Worm (Caenorhabditis elegans) whole organism, young adult: ENCODE measurements around the gene twk-49.

ENCODE experiments used
- B0261.1 ChIP-seq: sonication (generic microtip); optimal IDR thresholded peaks from 2 replicates; lab custom pipeline; 2016; ENCODE audit warnings: mild to moderate bottlenecking, missing genetic modification characterization, moderate library complexity, missing compliant biosample characterization
- C06A6.2 ChIP-seq: fragments of 200-800 bp; sonication (Bioruptor generic); conservative IDR thresholded peaks from 2 replicates; pipeline ENCODE4 v1.3.6; 2022; ENCODE audit warnings: missing genetic modification characterization, missing compliant biosample characterization
- C17E4.6 ChIP-seq: fragments of 200-800 bp; sonication (Bioruptor generic); IDR thresholded peaks from 2 replicates; pipeline ENCODE4 v1.3.6; 2022; ENCODE audit warnings: missing genetic modification reagents, missing genetic modification characterization, missing compliant biosample characterization
- F22D6.2 ChIP-seq: sonication (generic microtip); optimal IDR thresholded peaks from 2 replicates; lab custom pipeline; 2016; ENCODE audit warnings: mild to moderate bottlenecking, missing genetic modification characterization, missing compliant biosample characterization
- F37B4.10 ChIP-seq: fragments of 200-800 bp; sonication (Bioruptor generic); IDR thresholded peaks from 2 replicates; pipeline ENCODE4 v1.3.6; 2022; ENCODE audit warnings: missing genetic modification characterization, missing compliant biosample characterization
- F52B5.7 ChIP-seq: sonication (generic microtip); optimal IDR thresholded peaks from 2 replicates; lab custom pipeline; 2016; ENCODE audit warnings: mild to moderate bottlenecking, missing genetic modification characterization, missing compliant biosample characterization
- F55B11.4 ChIP-seq: sonication (generic microtip); optimal IDR thresholded peaks from 2 replicates; lab custom pipeline; 2016; ENCODE audit warnings: missing compliant biosample characterization, missing genetic modification characterization, borderline replicate concordance; ENCODE audit not compliant: insufficient read depth
- Y79H2A.3 ChIP-seq: fragments of 200-800 bp; sonication (Bioruptor generic); conservative IDR thresholded peaks from 2 replicates; pipeline ENCODE4 v1.3.6; 2022; ENCODE audit warnings: missing genetic modification reagents, missing genetic modification characterization, missing compliant biosample characterization
- Y95B8A.8 ChIP-seq: fragments of 200-800 bp; sonication (Bioruptor generic); IDR thresholded peaks from 2 replicates; pipeline ENCODE4 v1.3.6; 2022; ENCODE audit warnings: missing genetic modification reagents, missing genetic modification characterization, missing compliant biosample characterization
- aptf-2 ChIP-seq: fragments of 200-800 bp; sonication (Bioruptor generic); conservative IDR thresholded peaks from 2 replicates; pipeline ENCODE4 v1.3.6; 2022; ENCODE audit warnings: missing genetic modification reagents, missing genetic modification characterization, missing compliant biosample characterization
- attf-5 ChIP-seq: fragments of 200-800 bp; sonication (Bioruptor generic); optimal IDR thresholded peaks from 2 replicates; lab custom pipeline; 2018; ENCODE audit warnings: mild to moderate bottlenecking, missing genetic modification characterization, missing compliant biosample characterization
- attf-6 ChIP-seq: fragments of 200-800 bp; sonication (Bioruptor generic); IDR thresholded peaks from 2 replicates; pipeline ENCODE4 v1.3.6; 2022; ENCODE audit warnings: missing genetic modification reagents, missing genetic modification characterization, missing compliant biosample characterization
- cebp-1 ChIP-seq, 2 experiments: fragments of 200-800 bp in 1 of 2; sonication (Bioruptor generic) in 1 of 2; sonication (generic microtip) in 1 of 2; IDR thresholded peaks in 1 of 2; optimal IDR thresholded peaks in 1 of 2; 2 replicates each; pipeline versions ENCODE4 v1.3.6 to Lab custom; 2017 to 2022; ENCODE audit warnings: missing compliant biosample characterization in 2 of 2, missing genetic modification characterization in 2 of 2, mild to moderate bottlenecking in 1 of 2, missing genetic modification reagents in 1 of 2, moderate library complexity in 1 of 2
- ceh-40 ChIP-seq: fragments of 200-800 bp; sonication (Bioruptor generic); IDR thresholded peaks from 2 replicates; pipeline ENCODE4 v1.3.6; 2022; ENCODE audit warnings: missing genetic modification characterization, missing compliant biosample characterization
- die-1 ChIP-seq: sonication (generic microtip); optimal IDR thresholded peaks from 2 replicates; lab custom pipeline; 2016; ENCODE audit warnings: missing genotype, mild to moderate bottlenecking, missing genetic modification characterization, missing compliant biosample characterization
- dpl-1 ChIP-seq: fragments of 150-350 bp; optimal IDR thresholded peaks from 2 replicates; lab custom pipeline; 2014; ENCODE audit warnings: missing biosample characterization, missing genetic modification reagents, missing genetic modification characterization
- egl-18 ChIP-seq: fragments of 200-800 bp; sonication (Bioruptor generic); IDR thresholded peaks from 2 replicates; pipeline ENCODE4 v1.3.6; 2022; ENCODE audit warnings: missing genetic modification reagents, missing genetic modification characterization, missing compliant biosample characterization
- egl-44 ChIP-seq: fragments of 200-800 bp; sonication (Bioruptor generic); IDR thresholded peaks from 2 replicates; pipeline ENCODE4 v1.3.6; 2022; ENCODE audit warnings: missing genetic modification reagents, missing genetic modification characterization, missing compliant biosample characterization
- ekl-4 ChIP-seq: fragments of 200-800 bp; sonication (Bioruptor generic); IDR thresholded peaks from 2 replicates; pipeline ENCODE4 v1.3.6; 2022; ENCODE audit warnings: missing genetic modification reagents, missing genetic modification characterization, missing compliant biosample characterization
- fkh-3 ChIP-seq: sonication (generic microtip); optimal IDR thresholded peaks from 2 replicates; lab custom pipeline; 2016; ENCODE audit warnings: mild to moderate bottlenecking, missing genetic modification characterization, missing compliant biosample characterization
- hlh-26 ChIP-seq: fragments of 200-800 bp; sonication (Bioruptor generic); conservative IDR thresholded peaks from 2 replicates; pipeline ENCODE4 v1.3.6; 2022; ENCODE audit warnings: missing genetic modification reagents, missing genetic modification characterization, missing compliant biosample characterization
- hmg-20 ChIP-seq: fragments of 200-800 bp; sonication (Bioruptor generic); IDR thresholded peaks from 2 replicates; pipeline ENCODE4 v1.3.6; 2022; ENCODE audit warnings: missing genetic modification reagents, missing genetic modification characterization, missing compliant biosample characterization
- hrde-1 ChIP-seq: sonication (generic microtip); optimal IDR thresholded peaks from 2 replicates; lab custom pipeline; 2016; ENCODE audit warnings: missing genetic modification characterization, mild to moderate bottlenecking, missing compliant biosample characterization, moderate library complexity, missing genotype, missing genetic modification reagents, borderline replicate concordance
- let-607 ChIP-seq, 2 experiments: fragments of 200-800 bp in 1 of 2; sonication (Bioruptor generic) in 1 of 2; sonication (generic microtip) in 1 of 2; optimal IDR thresholded peaks; 2 replicates each; lab custom pipeline; 2016 to 2018; ENCODE audit warnings: mild to moderate bottlenecking in 2 of 2, missing compliant biosample characterization in 2 of 2, missing genetic modification characterization in 2 of 2, moderate library complexity in 2 of 2, missing genotype in 1 of 2
- lin-26 ChIP-seq: fragments of 200-800 bp; sonication (Bioruptor generic); IDR thresholded peaks from 2 replicates; pipeline ENCODE4 v1.3.6; 2022; ENCODE audit warnings: missing genetic modification reagents, missing genetic modification characterization, missing compliant biosample characterization
- lin-35 ChIP-seq, 3 experiments: fragments of 150-350 bp in 2 of 3; sonication (generic microtip) in 1 of 3; optimal IDR thresholded peaks; 2 replicates each; lab custom pipeline; 2014 to 2018; ENCODE audit warnings: missing biosample characterization in 3 of 3, missing genetic modification characterization in 3 of 3, missing genetic modification reagents in 3 of 3
- lir-1 ChIP-seq: fragments of 200-800 bp; sonication (Bioruptor generic); conservative IDR thresholded peaks from 2 replicates; pipeline ENCODE4 v1.3.6; 2022; ENCODE audit warnings: missing genetic modification reagents, missing genetic modification characterization, missing compliant biosample characterization
- lsl-1 ChIP-seq: fragments of 200-800 bp; sonication (Bioruptor generic); optimal IDR thresholded peaks from 2 replicates; lab custom pipeline; 2018; ENCODE audit warnings: mild to moderate bottlenecking, missing genetic modification characterization, moderate library complexity, missing compliant biosample characterization
- madf-10 ChIP-seq: sonication (generic microtip); optimal IDR thresholded peaks from 2 replicates; lab custom pipeline; 2016; ENCODE audit warnings: mild to moderate bottlenecking, missing genetic modification characterization, missing compliant biosample characterization
- madf-6 ChIP-seq: fragments of 200-800 bp; sonication (Bioruptor generic); IDR thresholded peaks from 2 replicates; pipeline ENCODE4 v1.3.6; 2022; ENCODE audit warnings: missing genetic modification reagents, missing genetic modification characterization, missing compliant biosample characterization
- mcd-1 ChIP-seq: fragments of 200-800 bp; sonication (Bioruptor generic); IDR thresholded peaks from 2 replicates; pipeline ENCODE4 v1.3.6; 2022; ENCODE audit warnings: missing genetic modification reagents, missing genetic modification characterization, missing compliant biosample characterization
- mes-4 ChIP-seq: sonication (generic microtip); optimal IDR thresholded peaks from 2 replicates; lab custom pipeline; 2016; ENCODE audit warnings: missing genotype, missing genetic modification characterization, missing compliant biosample characterization
- nfya-2 ChIP-seq: fragments of 200-800 bp; sonication (Bioruptor generic); IDR thresholded peaks from 2 replicates; pipeline ENCODE4 v1.3.6; 2022; ENCODE audit warnings: missing genetic modification reagents, missing genetic modification characterization, missing compliant biosample characterization
- nhr-179 ChIP-seq: sonication (generic microtip); optimal IDR thresholded peaks from 2 replicates; lab custom pipeline; 2016; ENCODE audit warnings: mild to moderate bottlenecking, missing genetic modification characterization, missing compliant biosample characterization
- nhr-80 ChIP-seq: sonication (generic microtip); optimal IDR thresholded peaks from 2 replicates; lab custom pipeline; 2016; ENCODE audit warnings: missing genetic modification characterization, missing compliant biosample characterization
- nhr-90 ChIP-seq: sonication (generic microtip); optimal IDR thresholded peaks from 2 replicates; lab custom pipeline; 2016; ENCODE audit warnings: missing genotype, mild to moderate bottlenecking, missing genetic modification characterization, missing compliant biosample characterization
- rpc-1 ChIP-seq, 2 experiments: fragments of 150-350 bp in 1 of 2; sonication (generic microtip) in 1 of 2; optimal IDR thresholded peaks; 2 replicates each; lab custom pipeline; 2014 to 2018; ENCODE audit warnings: missing biosample characterization in 1 of 2, missing genetic modification characterization in 1 of 2, missing genetic modification reagents in 1 of 2, missing genotype in 1 of 2
- somi-1 ChIP-seq: fragments of 200-800 bp; sonication (Bioruptor generic); optimal IDR thresholded peaks from 2 replicates; lab custom pipeline; 2018; ENCODE audit warnings: mild to moderate bottlenecking, missing genetic modification characterization, missing compliant biosample characterization
- sptf-2 ChIP-seq: fragments of 200-800 bp; sonication (Bioruptor generic); optimal IDR thresholded peaks from 2 replicates; lab custom pipeline; 2018; ENCODE audit warnings: mild to moderate bottlenecking, missing genetic modification characterization, missing compliant biosample characterization
- tbp1 ChIP-seq: fragments of 200-800 bp; sonication (Bioruptor generic); optimal IDR thresholded peaks from 2 replicates; lab custom pipeline; 2018; ENCODE audit warnings: mild to moderate bottlenecking, missing genetic modification characterization, missing compliant biosample characterization
- tbx-9 ChIP-seq: sonication (generic microtip); optimal IDR thresholded peaks from 2 replicates; lab custom pipeline; 2016; ENCODE audit warnings: borderline replicate concordance, missing genetic modification characterization, inconsistent platforms, missing compliant biosample characterization
- tlf-1 ChIP-seq: fragments of 200-800 bp; sonication (Bioruptor generic); optimal IDR thresholded peaks from 2 replicates; lab custom pipeline; 2018; ENCODE audit warnings: mild to moderate bottlenecking, missing genetic modification characterization, missing compliant biosample characterization
- unc-130 ChIP-seq: sonication (generic microtip); optimal IDR thresholded peaks from 2 replicates; lab custom pipeline; 2016; ENCODE audit warnings: missing genetic modification reagents, missing genetic modification characterization, missing compliant biosample characterization
- zfh-2 ChIP-seq: fragments of 200-800 bp; sonication (Bioruptor generic); conservative IDR thresholded peaks from 2 replicates; pipeline ENCODE4 v1.3.6; 2022; ENCODE audit warnings: missing genetic modification reagents, missing genetic modification characterization, missing compliant biosample characterization
- zim-3 ChIP-seq: sonication (generic microtip); optimal IDR thresholded peaks from 2 replicates; lab custom pipeline; 2017; ENCODE audit warnings: mild to moderate bottlenecking, missing genetic modification characterization, moderate library complexity, missing compliant biosample characterization
- ztf-22 ChIP-seq: fragments of 200-800 bp; sonication (Bioruptor generic); optimal IDR thresholded peaks from 2 replicates; lab custom pipeline; 2018; ENCODE audit warnings: mild to moderate bottlenecking, missing genetic modification characterization, moderate library complexity, missing compliant biosample characterization
- ztf-3 ChIP-seq: fragments of 200-800 bp; sonication (Bioruptor generic); optimal IDR thresholded peaks from 2 replicates; lab custom pipeline; 2018; ENCODE audit warnings: mild to moderate bottlenecking, missing genetic modification characterization, missing compliant biosample characterization

The twk-49 gene

DNA sequence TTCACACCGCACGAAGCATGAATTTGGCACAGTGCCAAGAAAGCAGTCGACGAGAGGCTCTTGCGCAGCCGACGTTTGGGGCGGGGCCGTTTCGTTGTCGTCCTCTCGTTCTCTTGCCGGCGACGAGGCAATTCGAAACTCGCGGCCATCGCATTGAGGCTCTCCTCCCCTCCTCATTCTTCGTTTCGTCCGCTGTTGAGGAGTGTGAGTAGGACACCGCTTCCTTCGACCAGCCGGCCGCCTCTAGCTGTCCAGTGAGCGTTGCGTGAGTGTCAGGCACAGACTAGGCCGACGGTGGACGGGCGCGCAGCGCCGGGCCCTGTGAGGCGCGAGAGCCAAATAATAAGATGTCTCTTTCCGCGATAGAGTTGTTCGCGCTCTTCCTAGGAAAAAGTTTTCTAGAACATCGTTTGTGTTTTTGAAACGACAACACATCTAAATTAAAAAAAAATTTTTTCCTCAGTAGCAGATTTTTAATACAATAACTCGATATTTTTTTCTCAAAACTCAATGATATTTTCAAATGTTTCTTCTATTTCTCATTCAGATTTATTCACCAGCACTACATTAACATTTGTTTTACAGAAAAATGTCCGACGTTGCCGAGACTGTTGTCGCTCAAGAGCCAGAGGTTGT lies 7.0 kb downstream of the twk-49 start, which contains the start of the genes T28D9.11 and T28D9.1 (continued):
- TF ChIP-seq F37B4.10 (GFP tag; lab: Robert Waterston, UW) = no peak
- TF ChIP-seq rpc-1 (optimal IDR thresholded peaks at IDR 0.05; lab: Kevin White, UChicago) = no peak
- no peak for TF ChIP-seq rpc-1 (tag; optimal IDR thresholded peaks at IDR 0.05; lab: Kevin White, UChicago)
- no peak for TF ChIP-seq somi-1 (GFP tag; lab: Kevin White, UChicago)
- TF ChIP-seq lin-35 (GFP tag; optimal IDR thresholded peaks at IDR 0.05; lab: Kevin White, UChicago) = peak in 1 of 3 experiments; percentile 45
- no peak for TF ChIP-seq lsl-1 (GFP tag; lab: Kevin White, UChicago)
- peak; percentile 66 for TF ChIP-seq mcd-1
- TF ChIP-seq madf-6 (GFP tag; lab: Robert Waterston, UW) = no peak
- no peak for TF ChIP-seq unc-130
- TF ChIP-seq ztf-3 (GFP tag; lab: Kevin White, UChicago) = no peak
- TF ChIP-seq lin-26 (GFP tag; lab: Robert Waterston, UW) = peak; percentile 61; the same call in 1 of the 2 replicates
- TF ChIP-seq hmg-20 (GFP tag; lab: Robert Waterston, UW) = no peak
- TF ChIP-seq zim-3 (tag; lab: Kevin White, UChicago) = no peak
- no peak for TF ChIP-seq nhr-80 (tag; lab: Kevin White, UChicago)
- no peak for TF ChIP-seq tlf-1 (GFP tag; lab: Kevin White, UChicago)
- no peak for TF ChIP-seq nhr-179
- TF ChIP-seq Y79H2A.3 (GFP tag; lab: Robert Waterston, UW) = no peak
- no peak for TF ChIP-seq hlh-26
- no peak for TF ChIP-seq hrde-1 (tag; lab: Kevin White, UChicago)
- TF ChIP-seq F22D6.2 (tag; lab: Kevin White, UChicago) = no peak
- TF ChIP-seq tbx-9 (tag; lab: Kevin White, UChicago) = no peak
- TF ChIP-seq Y95B8A.8 = no peak
- no peak for TF ChIP-seq let-607 (tag; optimal IDR thresholded peaks at IDR 0.05; lab: Kevin White, UChicago)
- TF ChIP-seq lir-1 (GFP tag; lab: Robert Waterston, UW) = no peak
- TF ChIP-seq egl-18 = 0 out of 2 replicates have a peak, but pooled peaks have one; percentile 40
- TF ChIP-seq B0261.1 (tag; lab: Kevin White, UChicago) = no peak
- no peak for TF ChIP-seq sptf-2 (GFP tag; lab: Kevin White, UChicago)
- TF ChIP-seq nfya-2 (GFP tag; lab: Robert Waterston, UW) = no peak
- peak; percentile 28 for TF ChIP-seq madf-10 (tag; lab: Kevin White, UChicago)
- no peak for TF ChIP-seq attf-6 (GFP tag; lab: Robert Waterston, UW)
- no peak for TF ChIP-seq C17E4.6 (GFP tag; lab: Robert Waterston, UW)
- peak; percentile 43 for TF ChIP-seq ztf-22
- peak; percentile 2 for TF ChIP-seq die-1 (tag; lab: Kevin White, UChicago)
- no peak for TF ChIP-seq fkh-3
- no peak for TF ChIP-seq nhr-90 (tag; lab: Kevin White, UChicago)
- TF ChIP-seq egl-44 (GFP tag; lab: Robert Waterston, UW) = peak; percentile 35; the same call in 1 of the 2 replicates
- TF ChIP-seq attf-5 (GFP tag; lab: Kevin White, UChicago) = peak; percentile 72
- TF ChIP-seq F55B11.4 (tag; lab: Kevin White, UChicago) = no peak
- no peak for TF ChIP-seq aptf-2 (GFP tag; lab: Robert Waterston, UW)
- TF ChIP-seq dpl-1 = no peak
- TF ChIP-seq F52B5.7 (tag; lab: Kevin White, UChicago) = peak; percentile 11
- no peak for TF ChIP-seq mes-4 (tag; lab: Kevin White, UChicago)
- 0 out of 2 replicates have a peak, but pooled peaks have one; percentile 35 for TF ChIP-seq ekl-4
- no peak for TF ChIP-seq ceh-40 (GFP tag; lab: Robert Waterston, UW)
- peak; percentile 99 for TF ChIP-seq zfh-2 (GFP tag; lab: Robert Waterston, UW)
- TF ChIP-seq tbp1 = no peak
- TF ChIP-seq cebp-1 (GFP tag; IDR thresholded peaks at IDR 0.05; lab: Robert Waterston, UW) = no peak; the same call in 1 of the 2 replicates
- TF ChIP-seq cebp-1 (tag; optimal IDR thresholded peaks at IDR 0.05; lab: Kevin White, UChicago) = peak; percentile 57
- TF ChIP-seq C06A6.2 = no peak
